Worm (Caenorhabditis elegans) whole organism, early embryonic: ENCODE measurements around the gene fbxa-138.

Experiments
- B0310.2 ChIP-seq: sonication (generic microtip); optimal IDR thresholded peaks from 2 replicates; lab custom pipeline; 2016; ENCODE audit warnings: mild to moderate bottlenecking, missing genetic modification characterization, missing compliant biosample characterization
- F13C5.2 ChIP-seq: sonication (generic microtip); optimal IDR thresholded peaks from 2 replicates; lab custom pipeline; 2017; ENCODE audit warnings: mild to moderate bottlenecking, missing genetic modification characterization, inconsistent platforms, missing compliant biosample characterization
- aly-1 ChIP-seq: sonication (generic microtip); optimal IDR thresholded peaks from 2 replicates; lab custom pipeline; 2016; ENCODE audit warnings: missing genetic modification characterization, missing compliant biosample characterization
- ama-1 ChIP-seq: fragments of 150-350 bp; optimal IDR thresholded peaks from 2 replicates; lab custom pipeline; 2014
- ceh-13 ChIP-seq: fragments of 200-800 bp; sonication (Bioruptor generic); optimal IDR thresholded peaks from 2 replicates; lab custom pipeline; 2018; ENCODE audit warnings: mild to moderate bottlenecking, missing genetic modification characterization, missing compliant biosample characterization
- ceh-36 ChIP-seq: sonication (generic microtip); optimal IDR thresholded peaks from 2 replicates; lab custom pipeline; 2016; ENCODE audit warnings: missing genetic modification characterization, inconsistent platforms, missing compliant biosample characterization
- ets-7 ChIP-seq: sonication (generic microtip); optimal IDR thresholded peaks from 2 replicates; lab custom pipeline; 2016; ENCODE audit warnings: missing genotype, missing genetic modification characterization, missing compliant biosample characterization
- flt-1 ChIP-seq: fragments of 200-800 bp; sonication (Bioruptor generic); IDR thresholded peaks from 2 replicates; pipeline ENCODE4 v1.3.6; 2022; ENCODE audit warnings: missing genetic modification characterization, missing compliant biosample characterization
- hmbx-1 ChIP-seq: sonication (generic microtip); optimal IDR thresholded peaks from 2 replicates; lab custom pipeline; 2016; ENCODE audit warnings: mild to moderate bottlenecking, missing genetic modification characterization, missing compliant biosample characterization
- hmg-4 ChIP-seq: fragments of 200-800 bp; sonication (Bioruptor generic); optimal IDR thresholded peaks from 2 replicates; lab custom pipeline; 2018; ENCODE audit warnings: mild to moderate bottlenecking, missing genetic modification characterization, missing compliant biosample characterization
- hnd-1 ChIP-seq: sonication (generic microtip); optimal IDR thresholded peaks from 2 replicates; lab custom pipeline; 2016; ENCODE audit warnings: missing genetic modification characterization, missing compliant biosample characterization
- pes-1 ChIP-seq: fragments of 200-800 bp; sonication (Bioruptor generic); IDR thresholded peaks from 2 replicates; pipeline ENCODE4 v1.3.6; 2022; ENCODE audit warnings: missing genetic modification reagents, missing genetic modification characterization, missing compliant biosample characterization
- scrt-1 ChIP-seq: fragments of 200-800 bp; sonication (Bioruptor generic); IDR thresholded peaks from 2 replicates; pipeline ENCODE4 v1.3.6; 2022; ENCODE audit warnings: missing genetic modification characterization, missing compliant biosample characterization
- sea-1 ChIP-seq: fragments of 200-800 bp; sonication (Bioruptor generic); conservative IDR thresholded peaks from 2 replicates; pipeline ENCODE4 v1.3.6; 2022; ENCODE audit warnings: missing genetic modification characterization, missing compliant biosample characterization
- tbx-11 ChIP-seq: fragments of 200-800 bp; sonication (Bioruptor generic); IDR thresholded peaks from 2 replicates; pipeline ENCODE4 v1.3.6; 2022; ENCODE audit warnings: missing genetic modification characterization, missing compliant biosample characterization
- tbx-37 ChIP-seq: fragments of 200-800 bp; sonication (Bioruptor generic); conservative IDR thresholded peaks from 2 replicates; pipeline ENCODE4 v1.3.6; 2022; ENCODE audit warnings: missing genetic modification reagents, missing genetic modification characterization, missing compliant biosample characterization
- tra-4 ChIP-seq: sonication (generic microtip); optimal IDR thresholded peaks from 2 replicates; lab custom pipeline; 2017; ENCODE audit warnings: missing genetic modification characterization, missing compliant biosample characterization

fbxa-138 gene

ce11 chrIII:1403108-1403507, 19.1 kb upstream of the fbxa-138 start, which contains the start of gene pals-18:
pals-18 (plus strand) TSS chrIII:1403408.
- TF ChIP-seq scrt-1 (GFP tag; lab: Robert Waterston, UW): no peak
- TF ChIP-seq pes-1 (GFP tag; lab: Robert Waterston, UW): no peak
- TF ChIP-seq ceh-13 (GFP tag; lab: Kevin White, UChicago): no peak
- TF ChIP-seq flt-1 (GFP tag; lab: Robert Waterston, UW): no peak
- TF ChIP-seq tbx-11 (GFP tag; lab: Robert Waterston, UW): no peak
- no peak for TF ChIP-seq hmbx-1 (tag; lab: Kevin White, UChicago)

- no peak for TF ChIP-seq flt-1 (GFP tag; lab: Robert Waterston, UW)
- no peak for TF ChIP-seq F13C5.2
- no peak for TF ChIP-seq sea-1 (GFP tag; lab: Robert Waterston, UW)
- TF ChIP-seq hmg-4: no peak
- no peak for TF ChIP-seq ama-1 (lab: Kevin White, UChicago)
- TF ChIP-seq tbx-11 (GFP tag; lab: Robert Waterston, UW): no peak
- TF ChIP-seq hmbx-1 (tag; lab: Kevin White, UChicago): no peak
- TF ChIP-seq ets-7 (tag; lab: Kevin White, UChicago): no peak
- TF ChIP-seq ceh-36: no peak
These were observed 17.5 kb upstream of the fbxa-138 start, which contains the start of gene pals-19 for ce11 chrIII:1401497-1401990. pals-19 (plus strand) TSS chrIII:1401940.

ce11 chrIII:1399670-1400069, 15.6 kb upstream of the fbxa-138 start, which contains the start of gene pals-16:
pals-16 (plus strand) TSS chrIII:1399970.
- TF ChIP-seq hmbx-1 (tag; lab: Kevin White, UChicago) (no peak), ceh-13 (GFP tag; lab: Kevin White, UChicago) (no peak), tra-4 (no peak), ama-1 (lab: Kevin White, UChicago) (no peak), B0310.2 (no peak), sea-1 (GFP tag; lab: Robert Waterston, UW) (no peak), pes-1 (GFP tag; lab: Robert Waterston, UW) (no peak), hnd-1 (no peak), flt-1 (GFP tag; lab: Robert Waterston, UW) (no peak), F13C5.2 (no peak), ceh-36 (no peak), scrt-1 (GFP tag; lab: Robert Waterston, UW) (no peak), aly-1 (no peak)

- TF ChIP-seq hnd-1 (no peak), ets-7 (tag; lab: Kevin White, UChicago) (no peak), flt-1 (GFP tag; lab: Robert Waterston, UW) (no peak), tbx-37 (GFP tag; lab: Robert Waterston, UW) (no peak), ceh-13 (GFP tag; lab: Kevin White, UChicago) (no peak), aly-1 (no peak), hmbx-1 (tag; lab: Kevin White, UChicago) (no peak), B0310.2 (no peak), F13C5.2 (no peak), tbx-11 (GFP tag; lab: Robert Waterston, UW) (no peak), tra-4 (no peak), pes-1 (GFP tag; lab: Robert Waterston, UW) (no peak), scrt-1 (GFP tag; lab: Robert Waterston, UW) (no peak), hmg-4 (no peak), ceh-36 (no peak), ama-1 (lab: Kevin White, UChicago) (no peak), sea-1 (GFP tag; lab: Robert Waterston, UW) (no peak)
These were observed 14.1 kb upstream of the fbxa-138 start for ce11 chrIII:1398183-1398582.

- TF ChIP-seq F13C5.2: no peak
- TF ChIP-seq sea-1 (GFP tag; lab: Robert Waterston, UW): no peak
- TF ChIP-seq hnd-1: no peak
- TF ChIP-seq tbx-37 (GFP tag; lab: Robert Waterston, UW): no peak
- no peak for TF ChIP-seq ama-1 (lab: Kevin White, UChicago)
- TF ChIP-seq ceh-13 (GFP tag; lab: Kevin White, UChicago): no peak
- TF ChIP-seq ceh-36: no peak
These were observed 11.3 kb upstream of the fbxa-138 start for ce11 chrIII:1395355-1395754.

- TF ChIP-seq tra-4 (no peak), ets-7 (tag; lab: Kevin White, UChicago) (no peak), F13C5.2 (no peak), ceh-13 (GFP tag; lab: Kevin White, UChicago) (no peak), hmg-4 (no peak), hmbx-1 (tag; lab: Kevin White, UChicago) (no peak), ama-1 (lab: Kevin White, UChicago) (no peak), flt-1 (GFP tag; lab: Robert Waterston, UW) (no peak), ceh-36 (no peak), aly-1 (no peak), tbx-11 (GFP tag; lab: Robert Waterston, UW) (no peak), tbx-37 (GFP tag; lab: Robert Waterston, UW) (no peak)
These were observed 8.7 kb upstream of the fbxa-138 start for ce11 chrIII:1392763-1393162.

ce11 chrIII:1391752-1392151, 7.7 kb upstream of the fbxa-138 start, which contains the start of gene pals-17:
pals-17 (minus strand) TSS chrIII:1391852.
- TF ChIP-seq hnd-1 (no peak), ceh-36 (no peak), sea-1 (GFP tag; lab: Robert Waterston, UW) (no peak), ama-1 (lab: Kevin White, UChicago) (no peak), ceh-13 (GFP tag; lab: Kevin White, UChicago) (no peak), F13C5.2 (no peak), ets-7 (tag; lab: Kevin White, UChicago) (no peak), flt-1 (GFP tag; lab: Robert Waterston, UW) (no peak), tbx-37 (GFP tag; lab: Robert Waterston, UW) (no peak), B0310.2 (no peak), pes-1 (GFP tag; lab: Robert Waterston, UW) (no peak), aly-1 (no peak), hmbx-1 (tag; lab: Kevin White, UChicago) (no peak), tbx-11 (GFP tag; lab: Robert Waterston, UW) (no peak), scrt-1 (GFP tag; lab: Robert Waterston, UW) (no peak), hmg-4 (no peak), tra-4 (no peak)
